Fruit fly (Drosophila melanogaster) whole organism, embryonic: ENCODE results near the gene Ass.

Experiments used
- ATbp ChIP-seq: fragments of 200-800 bp; sonication (Bioruptor generic); optimal IDR thresholded peaks from 2 replicates; lab custom pipeline; 2017; ENCODE audit warnings: missing biosample characterization, mild to moderate bottlenecking, missing genetic modification characterization, missing genetic modification reagents
- B-H1 ChIP-seq: fragments of 200-800 bp; sonication (Bioruptor generic); IDR thresholded peaks from 3 replicates; pipeline ENCODE4 v1.3.6; 2022; ENCODE audit warnings: missing biosample characterization, missing genetic modification characterization
- CG12219 ChIP-seq: fragments of 200-800 bp; sonication (Bioruptor generic); optimal IDR thresholded peaks from 3 replicates; lab custom pipeline; 2018; ENCODE audit warnings: missing biosample characterization, mild to moderate bottlenecking, missing genetic modification characterization
- CG14014 ChIP-seq: fragments of 200-800 bp; sonication (Bioruptor generic); IDR thresholded peaks from 2 replicates; pipeline ENCODE4 v1.3.6; 2022; ENCODE audit warnings: missing biosample characterization, missing genetic modification characterization
- CG15269 ChIP-seq: fragments of 200-800 bp; sonication (Bioruptor generic); optimal IDR thresholded peaks from 2 replicates; lab custom pipeline; 2018; ENCODE audit warnings: missing biosample characterization, mild to moderate bottlenecking, missing genetic modification characterization, moderate library complexity
- CG16815 ChIP-seq: fragments of 200-800 bp; sonication (Bioruptor generic); optimal IDR thresholded peaks from 3 replicates; lab custom pipeline; 2017; ENCODE audit warnings: missing biosample characterization, mild to moderate bottlenecking, missing genetic modification characterization
- CG17568 ChIP-seq: fragments of 200-800 bp; sonication (Bioruptor generic); optimal IDR thresholded peaks from 2 replicates; lab custom pipeline; 2018; ENCODE audit warnings: missing biosample characterization, mild to moderate bottlenecking, missing genetic modification characterization, moderate library complexity
- CG17829 ChIP-seq: fragments of 200-800 bp; optimal IDR thresholded peaks from 2 replicates; lab custom pipeline; 2019; ENCODE audit warnings: missing biosample characterization, mild to moderate bottlenecking, missing genetic modification characterization, moderate library complexity
- CG1792 ChIP-seq: fragments of 200-800 bp; sonication (Bioruptor generic); optimal IDR thresholded peaks from 2 replicates; lab custom pipeline; 2016; ENCODE audit warnings: missing biosample characterization, missing genetic modification characterization
- CG18011 ChIP-seq: fragments of 200-800 bp; sonication (Bioruptor generic); optimal IDR thresholded peaks from 2 replicates; lab custom pipeline; 2017; ENCODE audit warnings: missing biosample characterization, missing genetic modification characterization, mild to moderate bottlenecking, moderate library complexity, missing genotype
- CG2678 ChIP-seq: fragments of 200-800 bp; sonication (Bioruptor generic); optimal IDR thresholded peaks from 3 replicates; lab custom pipeline; 2019; ENCODE audit warnings: missing biosample characterization, mild to moderate bottlenecking, missing genetic modification characterization, moderate library complexity
- CG2875 ChIP-seq: fragments of 200-800 bp; sonication (Bioruptor generic); optimal IDR thresholded peaks from 2 replicates; lab custom pipeline; 2017; ENCODE audit warnings: missing biosample characterization, mild to moderate bottlenecking, missing genetic modification characterization, missing genetic modification reagents
- CG3726 ChIP-seq: fragments of 200-800 bp; sonication (Bioruptor generic); IDR thresholded peaks from 3 replicates; pipeline ENCODE4, ENCODE4 v1.3.6; 2022; ENCODE audit warnings: missing biosample characterization, missing genetic modification characterization
- CG4360 ChIP-seq: fragments of 200-800 bp; sonication (Bioruptor generic); IDR thresholded peaks from 2 replicates; pipeline ENCODE4 v1.3.6; 2022; ENCODE audit warnings: missing biosample characterization, missing genetic modification characterization
- CG4730 ChIP-seq: fragments of 200-800 bp; sonication (Bioruptor generic); IDR thresholded peaks from 2 replicates; pipeline ENCODE4 v1.3.6; 2022; ENCODE audit warnings: missing biosample characterization, missing genetic modification characterization
- CG8388 ChIP-seq: fragments of 200-800 bp; sonication (Bioruptor generic); optimal IDR thresholded peaks from 2 replicates; lab custom pipeline; 2019; ENCODE audit warnings: missing biosample characterization, mild to moderate bottlenecking, missing genetic modification characterization, moderate library complexity
- CG9797 ChIP-seq: fragments of 200-800 bp; sonication (Bioruptor generic); optimal IDR thresholded peaks from 3 replicates; lab custom pipeline; 2018; ENCODE audit warnings: missing biosample characterization, mild to moderate bottlenecking, missing genetic modification characterization
- HLH54F ChIP-seq: fragments of 200-800 bp; sonication (Bioruptor generic); optimal IDR thresholded peaks from 3 replicates; lab custom pipeline; 2016; ENCODE audit warnings: missing biosample characterization, missing genetic modification characterization
- Kr ChIP-seq: fragments of 200-800 bp; sonication (Bioruptor generic); optimal IDR thresholded peaks from 2 replicates; lab custom pipeline; 2017; ENCODE audit warnings: missing biosample characterization, mild to moderate bottlenecking, missing genetic modification characterization
- MESR4 ChIP-seq: fragments of 200-800 bp; sonication (Bioruptor generic); optimal IDR thresholded peaks from 2 replicates; lab custom pipeline; 2018; ENCODE audit warnings: missing biosample characterization, mild to moderate bottlenecking, missing genetic modification characterization, moderate library complexity
- MTF-1 ChIP-seq: fragments of 200-800 bp; sonication (Bioruptor generic); optimal IDR thresholded peaks from 2 replicates; lab custom pipeline; 2018; ENCODE audit warnings: missing biosample characterization, mild to moderate bottlenecking, missing genetic modification characterization, borderline replicate concordance
- Med ChIP-seq: fragments of 200-800 bp; sonication (Bioruptor generic); peaks from one replicate; lab custom pipeline; 2016; ENCODE audit warnings: missing biosample characterization, missing genetic modification characterization, mild to moderate bottlenecking, inconsistent platforms, moderate library complexity
- Mrtf ChIP-seq: fragments of 200-800 bp; sonication (Bioruptor generic); IDR thresholded peaks from 3 replicates; pipeline ENCODE4 v1.3.6; 2022; ENCODE audit warnings: missing biosample characterization, missing genetic modification characterization
- NC2α ChIP-seq: fragments of 200-800 bp; sonication (Bioruptor generic); optimal IDR thresholded peaks from 2 replicates; lab custom pipeline; 2016; ENCODE audit warnings: missing biosample characterization, missing genetic modification characterization
- Nf-YB ChIP-seq: fragments of 200-800 bp; sonication (Bioruptor generic); optimal IDR thresholded peaks from 3 replicates; lab custom pipeline; 2019; ENCODE audit warnings: missing biosample characterization, mild to moderate bottlenecking, missing genetic modification characterization, moderate library complexity
- PHDP ChIP-seq: fragments of 200-800 bp; sonication (Bioruptor generic); optimal IDR thresholded peaks from 3 replicates; lab custom pipeline; 2018; ENCODE audit warnings: missing biosample characterization, mild to moderate bottlenecking, missing genetic modification characterization, moderate library complexity
- Scr ChIP-seq: fragments of 200-800 bp; sonication (Bioruptor generic); IDR thresholded peaks from 2 replicates; pipeline ENCODE4 v1.3.6; 2022; ENCODE audit warnings: missing biosample characterization, missing genetic modification characterization; ENCODE audit not compliant: partially characterized antibody
- Side ChIP-seq: fragments of 200-800 bp; sonication (Bioruptor generic); optimal IDR thresholded peaks from 2 replicates; lab custom pipeline; 2016; ENCODE audit warnings: missing biosample characterization, missing genetic modification characterization
- ab ChIP-seq: fragments of 200-800 bp; sonication (Bioruptor generic); optimal IDR thresholded peaks from 2 replicates; lab custom pipeline; 2016; ENCODE audit warnings: missing biosample characterization, missing genetic modification characterization
- ara ChIP-seq: fragments of 200-800 bp; sonication (Bioruptor generic); IDR thresholded peaks from 2 replicates; pipeline ENCODE4 v1.3.6; 2022; ENCODE audit warnings: missing biosample characterization, missing genetic modification characterization
- bigmax ChIP-seq: fragments of 200-800 bp; sonication (Bioruptor generic); optimal IDR thresholded peaks from 2 replicates; lab custom pipeline; 2018; ENCODE audit warnings: missing biosample characterization, mild to moderate bottlenecking, missing genetic modification characterization
- bsh ChIP-seq, 2 experiments: fragments of 200-800 bp; sonication (Bioruptor generic); optimal IDR thresholded peaks; 2 replicates each; lab custom pipeline; 2017 to 2018; ENCODE audit warnings: mild to moderate bottlenecking in 2 of 2, missing biosample characterization in 2 of 2, missing genetic modification characterization in 2 of 2, moderate library complexity in 1 of 2
- chinmo ChIP-seq: fragments of 200-800 bp; sonication (Bioruptor generic); IDR thresholded peaks from 4 replicates; pipeline ENCODE4 v1.3.6; 2022; ENCODE audit warnings: missing biosample characterization, missing genetic modification characterization; ENCODE audit not compliant: partially characterized antibody
- chm ChIP-seq: fragments of 200-800 bp; sonication (Bioruptor generic); IDR thresholded peaks from 2 replicates; pipeline ENCODE4 v1.3.6; 2022; ENCODE audit warnings: missing biosample characterization, missing genetic modification characterization
- dan ChIP-seq: fragments of 200-800 bp; sonication (Bioruptor generic); IDR thresholded peaks from 2 replicates; pipeline ENCODE4 v1.3.6; 2022; ENCODE audit warnings: missing biosample characterization, missing genetic modification characterization
- dm ChIP-seq: fragments of 200-800 bp; sonication (Bioruptor generic); optimal IDR thresholded peaks from 3 replicates; lab custom pipeline; 2016; ENCODE audit warnings: missing biosample characterization, missing genetic modification characterization
- eve ChIP-seq, 2 experiments: fragments of >200 bp; optimal IDR thresholded peaks; 2 replicates each; lab custom pipeline; 2017; ENCODE audit warnings: missing biosample characterization in 2 of 2, missing genetic modification characterization in 2 of 2
- gcm ChIP-seq: fragments of 200-800 bp; sonication (Bioruptor generic); optimal IDR thresholded peaks from 2 replicates; lab custom pipeline; 2019; ENCODE audit warnings: missing biosample characterization, mild to moderate bottlenecking, missing genetic modification characterization, moderate library complexity
- grn ChIP-seq: fragments of 200-800 bp; sonication (Bioruptor generic); optimal IDR thresholded peaks from 3 replicates; lab custom pipeline; 2017; ENCODE audit warnings: missing biosample characterization, missing genetic modification characterization
- gsb-n ChIP-seq: fragments of 200-800 bp; sonication (Bioruptor generic); optimal IDR thresholded peaks from 3 replicates; lab custom pipeline; 2018; ENCODE audit warnings: missing biosample characterization, mild to moderate bottlenecking, missing genetic modification characterization
- jumu ChIP-seq: fragments of 200-800 bp; sonication (Bioruptor generic); optimal IDR thresholded peaks from 3 replicates; lab custom pipeline; 2016; ENCODE audit warnings: missing biosample characterization, missing genetic modification characterization
- kay ChIP-seq: fragments of 200-800 bp; sonication (Bioruptor generic); optimal IDR thresholded peaks from 2 replicates; lab custom pipeline; 2016; ENCODE audit warnings: missing biosample characterization, missing genetic modification characterization
- lab ChIP-seq: fragments of 200-800 bp; sonication (Bioruptor generic); optimal IDR thresholded peaks from 3 replicates; lab custom pipeline; 2017; ENCODE audit warnings: missing biosample characterization, missing genetic modification characterization, mild to moderate bottlenecking, moderate library complexity, missing genetic modification reagents
- pita ChIP-seq: fragments of 200-800 bp; sonication (Bioruptor generic); optimal IDR thresholded peaks from 2 replicates; lab custom pipeline; 2017; ENCODE audit warnings: missing biosample characterization, mild to moderate bottlenecking, missing genetic modification characterization
- pzg ChIP-seq: fragments of 200-800 bp; sonication (Bioruptor generic); optimal IDR thresholded peaks from 3 replicates; lab custom pipeline; 2018; ENCODE audit warnings: missing biosample characterization, mild to moderate bottlenecking, missing genetic modification characterization, moderate library complexity
- sima ChIP-seq: fragments of 200-800 bp; sonication (Bioruptor generic); optimal IDR thresholded peaks from 2 replicates; lab custom pipeline; 2016; ENCODE audit warnings: missing biosample characterization, missing genetic modification characterization
- trh ChIP-seq: fragments of 200-800 bp; sonication (Bioruptor generic); optimal IDR thresholded peaks from 2 replicates; lab custom pipeline; 2016; ENCODE audit warnings: missing biosample characterization, missing genetic modification characterization
- unpg ChIP-seq: fragments of 200-800 bp; sonication (Bioruptor generic); optimal IDR thresholded peaks from 3 replicates; lab custom pipeline; 2018; ENCODE audit warnings: missing biosample characterization, mild to moderate bottlenecking, missing genetic modification characterization, moderate library complexity

Ass gene

dm6 chr3R:6657278-6658246, 13.3 kb upstream of the Ass start, which contains the start of the genes CG1307 and twr (continued):
- no peak for TF ChIP-seq CG8388 (GFP tag; lab: Kevin White, UChicago)
- TF ChIP-seq CG2875 (GFP tag; lab: Kevin White, UChicago), result no peak
- TF ChIP-seq ATbp (GFP tag; lab: Kevin White, UChicago), result no peak
- TF ChIP-seq MTF-1, result peak; percentile 18
- no peak for TF ChIP-seq gcm (GFP tag; lab: Kevin White, UChicago)
- TF ChIP-seq jumu (GFP tag; lab: Kevin White, UChicago), result no peak
- peak; percentile 81 for TF ChIP-seq CG9797 (GFP tag; lab: Kevin White, UChicago)
- TF ChIP-seq grn (GFP tag; lab: Kevin White, UChicago), result no peak
- no peak for TF ChIP-seq pita
- no peak for TF ChIP-seq CG4360 (GFP tag; lab: Robert Waterston, UW)
- no peak for TF ChIP-seq HLH54F (GFP tag; lab: Kevin White, UChicago)
- peak; percentile 33; the same call in 1 of the 3 replicates for TF ChIP-seq Mrtf (GFP tag; lab: Robert Waterston, UW)
- no peak for TF ChIP-seq chm (GFP tag; lab: Robert Waterston, UW)
- TF ChIP-seq kay, result no peak
- no peak for TF ChIP-seq CG3726 (GFP tag; lab: Robert Waterston, UW)
- no peak for TF ChIP-seq bigmax (GFP tag; lab: Kevin White, UChicago)
- no peak for TF ChIP-seq CG16815 (GFP tag; lab: Kevin White, UChicago)
- no peak for TF ChIP-seq ab (GFP tag; lab: Kevin White, UChicago)
- no peak for TF ChIP-seq eve (GFP tag; optimal IDR thresholded peaks at IDR 0.05; lab: Kevin White, UChicago)
- TF ChIP-seq NC2α, result no peak
- TF ChIP-seq chinmo, result no peak
- peak; percentile 15 for TF ChIP-seq Nf-YB (GFP tag; lab: Kevin White, UChicago)
- TF ChIP-seq B-H1 (GFP tag; lab: Robert Waterston, UW), result no peak
- TF ChIP-seq dm (GFP tag; lab: Kevin White, UChicago), result peak; percentile 50
- TF ChIP-seq CG17829 (tag; lab: Kevin White, UChicago), result peak; percentile 61
- TF ChIP-seq PHDP (tag; lab: Kevin White, UChicago), result no peak
- TF ChIP-seq Side (GFP tag; lab: Kevin White, UChicago), result no peak
- no peak for TF ChIP-seq CG2678 (tag; lab: Kevin White, UChicago)
- no peak for TF ChIP-seq CG1792
- TF ChIP-seq bsh (GFP tag; optimal IDR thresholded peaks at IDR 0.05; lab: Kevin White, UChicago), result peak in 1 of 2 experiments; percentile 50
- TF ChIP-seq Scr (GFP tag; lab: Robert Waterston, UW), result no peak
- TF ChIP-seq CG17568, result no peak
- peak; percentile 82 for TF ChIP-seq Med (GFP tag; lab: Kevin White, UChicago)
- TF ChIP-seq gsb-n (tag; lab: Kevin White, UChicago), result no peak
- TF ChIP-seq unpg (GFP tag; lab: Kevin White, UChicago), result no peak
- no peak for TF ChIP-seq CG15269
- TF ChIP-seq Kr (GFP tag; lab: Kevin White, UChicago), result no peak
- peak; percentile 74 for TF ChIP-seq pzg (GFP tag; lab: Kevin White, UChicago)
- no peak for TF ChIP-seq CG14014
- TF ChIP-seq trh, result no peak
- TF ChIP-seq lab, result no peak
- no peak for TF ChIP-seq ara (GFP tag; lab: Robert Waterston, UW)
- TF ChIP-seq MESR4, result peak; percentile 85
- no peak for TF ChIP-seq CG18011
- TF ChIP-seq CG4730 (GFP tag; lab: Robert Waterston, UW), result no peak
- no peak for TF ChIP-seq sima (GFP tag; lab: Kevin White, UChicago)
- TF ChIP-seq CG12219 (GFP tag; lab: Kevin White, UChicago), result no peak
- no peak for TF ChIP-seq dan
